Fruit fly (Drosophila melanogaster) whole organism: ENCODE measurements around the gene Dph3.

Source experiments
- CG8478 ChIP-seq: fragments of >200 bp; optimal IDR thresholded peaks from 2 replicates; lab custom pipeline; 2018; ENCODE audit warnings: inconsistent platforms
- Dll ChIP-seq: fragments of >200 bp; optimal IDR thresholded peaks from 2 replicates; lab custom pipeline; 2017
- EcR ChIP-seq, 2 experiments: fragments of >200 bp; optimal IDR thresholded peaks; 2 replicates each; lab custom pipeline; 2017; ENCODE audit warnings: missing biosample characterization in 2 of 2, missing genetic modification characterization in 2 of 2, missing genetic modification reagents in 2 of 2
- pan ChIP-seq: fragments of >200 bp; optimal IDR thresholded peaks from 2 replicates; lab custom pipeline; 2017
- psq ChIP-seq: fragments of >200 bp; optimal IDR thresholded peaks from 2 replicates; lab custom pipeline; 2017
- usp ChIP-seq: fragments of >200 bp; optimal IDR thresholded peaks from 2 replicates; lab custom pipeline; 2017; ENCODE audit warnings: missing biosample characterization, missing genetic modification characterization, mixed read lengths

DNA sequence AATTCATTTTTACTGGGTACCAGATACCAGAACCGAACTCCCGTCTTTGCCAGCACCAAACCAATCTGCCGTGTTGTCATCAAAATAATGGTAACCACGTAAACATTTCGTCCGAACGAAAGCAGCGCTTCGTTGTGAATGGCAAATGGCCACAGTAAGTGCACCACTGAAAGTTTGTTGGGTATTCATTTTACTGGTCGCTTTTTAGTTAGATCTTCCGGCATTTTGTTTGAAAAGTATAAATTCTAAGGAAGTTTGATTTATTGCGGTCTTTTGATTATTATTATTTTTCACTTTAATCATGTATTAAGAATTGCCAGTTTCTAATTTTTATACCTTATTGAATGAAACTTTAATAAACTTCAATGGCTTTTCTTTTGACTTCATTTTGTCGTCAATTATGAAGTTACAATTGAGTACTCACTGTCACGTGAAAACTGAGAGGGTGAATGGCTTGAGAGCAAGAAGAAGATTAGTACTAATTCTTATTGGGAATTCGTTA lies 17.2 kb upstream of the Dph3 start, which contains the start of gene ZnT86D:
- TF ChIP-seq usp (GFP tag; lab: Kevin White, UChicago): no peak
- TF ChIP-seq CG8478 (lab: Kevin White, UChicago): no peak
- no peak for TF ChIP-seq pan (lab: Kevin White, UChicago)
- TF ChIP-seq psq (lab: Kevin White, UChicago): no peak
- no peak for TF ChIP-seq Dll (lab: Kevin White, UChicago)
- TF ChIP-seq EcR (GFP tag; optimal IDR thresholded peaks at IDR 0.05; lab: Kevin White, UChicago): no peak
